Fruit fly (Drosophila melanogaster) whole organism, pupa: Measurements from ENCODE around the gene CG12483.

ENCODE experiments used
- CG10348 ChIP-seq: fragments of 200-800 bp; sonication (Bioruptor generic); IDR thresholded peaks from 2 replicates; pipeline ENCODE4 v1.3.6; 2022; ENCODE audit warnings: missing biosample characterization, missing genetic modification characterization
- CG13204 ChIP-seq: fragments of 200-800 bp; sonication (Bioruptor generic); optimal IDR thresholded peaks from 2 replicates; lab custom pipeline; 2018; ENCODE audit warnings: missing biosample characterization, mild to moderate bottlenecking, missing genetic modification characterization, moderate library complexity
- CG34367 ChIP-seq: fragments of 200-800 bp; sonication (Bioruptor generic); optimal IDR thresholded peaks from 2 replicates; lab custom pipeline; 2018; ENCODE audit warnings: missing biosample characterization, mild to moderate bottlenecking, missing genetic modification characterization
- CG8301 ChIP-seq: fragments of 200-800 bp; sonication (Bioruptor generic); optimal IDR thresholded peaks from 2 replicates; lab custom pipeline; 2018; ENCODE audit warnings: missing biosample characterization, mild to moderate bottlenecking, missing genetic modification characterization
- CG9948 ChIP-seq: fragments of 200-800 bp; sonication (Bioruptor generic); optimal IDR thresholded peaks from 2 replicates; lab custom pipeline; 2018; ENCODE audit warnings: missing biosample characterization, mild to moderate bottlenecking, missing genetic modification characterization, moderate library complexity
- D1 ChIP-seq: fragments of 200-800 bp; sonication (Bioruptor generic); optimal IDR thresholded peaks from 2 replicates; lab custom pipeline; 2018; ENCODE audit warnings: missing biosample characterization, mild to moderate bottlenecking, missing genetic modification characterization, moderate library complexity
- EcR ChIP-seq: fragments of 200-800 bp; sonication (Bioruptor generic); optimal IDR thresholded peaks from 3 replicates; lab custom pipeline; 2019; ENCODE audit warnings: missing biosample characterization, missing genetic modification characterization, mild to moderate bottlenecking, moderate library complexity, missing genetic modification reagents
- Ets98B ChIP-seq: fragments of 200-800 bp; sonication (Bioruptor generic); IDR thresholded peaks from 2 replicates; pipeline ENCODE4 v1.3.6; 2022; ENCODE audit warnings: missing biosample characterization, missing genetic modification characterization
- Pif1A ChIP-seq: fragments of 200-800 bp; sonication (Bioruptor generic); optimal IDR thresholded peaks from 3 replicates; lab custom pipeline; 2016; ENCODE audit warnings: missing biosample characterization, missing genetic modification characterization
- Pif1B ChIP-seq: fragments of 200-800 bp; sonication (Bioruptor generic); optimal IDR thresholded peaks from 3 replicates; lab custom pipeline; 2016; ENCODE audit warnings: missing biosample characterization, missing genetic modification characterization

DNA sequence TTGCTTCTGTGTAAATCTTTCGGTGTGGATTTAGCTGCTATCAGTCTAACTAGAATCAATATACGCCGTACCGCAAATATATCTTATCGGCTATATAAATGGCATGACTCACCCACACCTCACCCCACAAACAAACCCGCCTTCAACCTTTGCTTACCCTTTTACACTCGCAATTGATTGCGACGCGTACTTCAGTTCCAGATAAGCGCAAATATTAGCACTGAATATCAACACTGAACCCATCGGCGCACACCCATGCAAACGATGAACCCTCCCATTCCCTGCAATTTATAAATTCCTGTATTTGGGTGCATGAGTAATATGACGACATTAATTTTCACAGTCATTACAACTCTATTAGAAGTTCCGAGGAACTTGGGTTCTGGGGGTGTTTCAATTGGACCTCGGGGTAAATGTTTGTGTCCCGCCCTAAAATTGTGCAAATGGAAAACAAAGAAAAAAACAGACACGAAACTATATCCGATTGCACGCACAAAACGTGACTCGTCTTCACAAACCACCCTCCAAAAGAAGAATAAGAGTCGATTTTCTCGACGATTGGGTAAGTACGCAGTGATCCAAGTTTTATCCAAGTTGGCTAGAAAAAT is 12.9 kb downstream of the CG12483 start:
- TF ChIP-seq CG13204 (GFP tag; lab: Kevin White, UChicago) (peak; percentile 25), EcR (GFP tag; lab: Kevin White, UChicago) (peak; percentile 61), Pif1A (peak; percentile 30), CG9948 (tag; lab: Kevin White, UChicago) (no peak), CG10348 (GFP tag; lab: Robert Waterston, UW) (no peak), CG8301 (tag; lab: Kevin White, UChicago) (no peak), Ets98B (GFP tag; lab: Robert Waterston, UW) (no peak), Pif1B (GFP tag; lab: Kevin White, UChicago) (no peak), D1 (tag; lab: Kevin White, UChicago) (no peak), CG34367 (tag; lab: Kevin White, UChicago) (peak; percentile 19)
